Fruit fly (Drosophila melanogaster): ENCODE data around the gene ppk10.

ppk10 gene

dm6 chr2L:10413251-10414127 lies 38.7 kb downstream of the ppk10 start, which contains the start of the genes CG5355 and Klp31E (continued):
- TF ChIP-seq CG14441 (GFP tag; IDR thresholded peaks at IDR 0.05): no peak
- no peak for TF ChIP-seq toy (GFP tag; IDR thresholded peaks at IDR 0.05)
- TF ChIP-seq CG14667 (GFP tag; IDR thresholded peaks at IDR 0.05): peak; percentile 43; the same call in 1 of the 2 replicates
- TF ChIP-seq CG32767 (GFP tag; IDR thresholded peaks at IDR 0.05): 0 out of 2 replicates have a peak, but pooled peaks have one; percentile 25
- TF ChIP-seq mld (GFP tag; IDR thresholded peaks at IDR 0.05; ENCODE audit: partially characterized antibody): peak; percentile 46; the same call in 1 of the 3 replicates
- no peak for TF ChIP-seq Sox102F (GFP tag; optimal IDR thresholded peaks at IDR 0.05)
- no peak for TF ChIP-seq D19A (tag; optimal IDR thresholded peaks at IDR 0.05)
- TF ChIP-seq HmgD (GFP tag; optimal IDR thresholded peaks at IDR 0.05): peak; percentile 56
- TF ChIP-seq CG9215 (GFP tag; IDR thresholded peaks at IDR 0.05): no peak
- TF ChIP-seq CG4328 (GFP tag; optimal IDR thresholded peaks at IDR 0.05): peak; percentile 69
- TF ChIP-seq da (GFP tag; optimal IDR thresholded peaks at IDR 0.05): peak; percentile 41
- peak; percentile 47; the same call in 1 of the 3 replicates for TF ChIP-seq CG14860 (GFP tag; IDR thresholded peaks at IDR 0.05; ENCODE audit: partially characterized antibody)
- no peak for TF ChIP-seq Tbp (GFP tag; optimal IDR thresholded peaks at IDR 0.05)
- TF ChIP-seq MTF-1 (GFP tag; optimal IDR thresholded peaks at IDR 0.05; ENCODE audit: borderline replicate concordance): peak; percentile 9
- peak; percentile 59; the same call in 2 of the 3 replicates for TF ChIP-seq ci (GFP tag; IDR thresholded peaks at IDR 0.05)
- no peak for TF ChIP-seq sim (GFP tag; IDR thresholded peaks at IDR 0.05)
- TF ChIP-seq CG12299 (tag; optimal IDR thresholded peaks at IDR 0.05): peak; percentile 27
- TF ChIP-seq CG12942 (GFP tag; optimal IDR thresholded peaks at IDR 0.05): peak; percentile 42
- TF ChIP-seq CG18011 (GFP tag; optimal IDR thresholded peaks at IDR 0.05): no peak
- no peak for TF ChIP-seq jigr1 (GFP tag; IDR thresholded peaks at IDR 0.05)
- TF ChIP-seq CG17568 (GFP tag; optimal IDR thresholded peaks at IDR 0.05): no peak
- peak; percentile 79 for TF ChIP-seq CG11504 (tag; optimal IDR thresholded peaks at IDR 0.05)
- peak; percentile 5 for TF ChIP-seq pnt (GFP tag; optimal IDR thresholded peaks at IDR 0.05)
- no peak for TF ChIP-seq CG5953 (GFP tag; IDR thresholded peaks at IDR 0.05)
- no peak for TF ChIP-seq Hr39 (optimal IDR thresholded peaks at IDR 0.05)
- TF ChIP-seq dpn (GFP tag; optimal IDR thresholded peaks at IDR 0.05): peak; percentile 37 to 41
- peak; percentile 20 for TF ChIP-seq shn (GFP tag; optimal IDR thresholded peaks at IDR 0.05)
- TF ChIP-seq CG3726 (GFP tag; IDR thresholded peaks at IDR 0.05): no peak
- peak; percentile 48 for TF ChIP-seq kay (GFP tag; optimal IDR thresholded peaks at IDR 0.05)
- TF ChIP-seq bcd (GFP tag; optimal IDR thresholded peaks at IDR 0.05): peak; percentile 72
- no peak for TF ChIP-seq Gsc (GFP tag; IDR thresholded peaks at IDR 0.05)
- peak; percentile 51 for TF ChIP-seq Atf3 (GFP tag; optimal IDR thresholded peaks at IDR 0.05)
- peak; percentile 45 for TF ChIP-seq Atf-2 (GFP tag; optimal IDR thresholded peaks at IDR 0.05)
- peak; percentile 95 for TF ChIP-seq CG17361 (GFP tag; IDR thresholded peaks at IDR 0.05)
- TF ChIP-seq CG12769 (tag; optimal IDR thresholded peaks at IDR 0.05): peak; percentile 46
- TF ChIP-seq CG3407 (GFP tag; optimal IDR thresholded peaks at IDR 0.05): no peak
- no peak for TF ChIP-seq Gug (GFP tag; IDR thresholded peaks at IDR 0.05)
- no peak for TF ChIP-seq btn (GFP tag; optimal IDR thresholded peaks at IDR 0.05)
- peak; percentile 63 for TF ChIP-seq CG10147 (GFP tag; optimal IDR thresholded peaks at IDR 0.05)
- TF ChIP-seq CG3847 (GFP tag; IDR thresholded peaks at IDR 0.05): no peak; the same call in 1 of the 2 replicates
- peak; percentile 30 to 84 for TF ChIP-seq crp (GFP tag; optimal IDR thresholded peaks at IDR 0.05)
- peak; percentile 43 for TF ChIP-seq CG4820 (GFP tag; optimal IDR thresholded peaks at IDR 0.05)
- TF ChIP-seq CG4424 (GFP tag; optimal IDR thresholded peaks at IDR 0.05): peak; percentile 73
- peak; percentile 46 for TF ChIP-seq ems (GFP tag; optimal IDR thresholded peaks at IDR 0.05)
- peak; percentile 48 for TF ChIP-seq unpg (GFP tag; optimal IDR thresholded peaks at IDR 0.05)
- peak; percentile 34 for TF ChIP-seq CG9797 (GFP tag; optimal IDR thresholded peaks at IDR 0.05)
- TF ChIP-seq dmrt99B (tag; optimal IDR thresholded peaks at IDR 0.05): no peak
- peak; percentile 46 for TF ChIP-seq CG10431 (GFP tag; optimal IDR thresholded peaks at IDR 0.05)
- TF ChIP-seq CG12236 (GFP tag; optimal IDR thresholded peaks at IDR 0.05): no peak

Measured in whole organism, embryonic.